Worm (Caenorhabditis elegans): ENCODE results near the gene dyn-1.

DNA sequence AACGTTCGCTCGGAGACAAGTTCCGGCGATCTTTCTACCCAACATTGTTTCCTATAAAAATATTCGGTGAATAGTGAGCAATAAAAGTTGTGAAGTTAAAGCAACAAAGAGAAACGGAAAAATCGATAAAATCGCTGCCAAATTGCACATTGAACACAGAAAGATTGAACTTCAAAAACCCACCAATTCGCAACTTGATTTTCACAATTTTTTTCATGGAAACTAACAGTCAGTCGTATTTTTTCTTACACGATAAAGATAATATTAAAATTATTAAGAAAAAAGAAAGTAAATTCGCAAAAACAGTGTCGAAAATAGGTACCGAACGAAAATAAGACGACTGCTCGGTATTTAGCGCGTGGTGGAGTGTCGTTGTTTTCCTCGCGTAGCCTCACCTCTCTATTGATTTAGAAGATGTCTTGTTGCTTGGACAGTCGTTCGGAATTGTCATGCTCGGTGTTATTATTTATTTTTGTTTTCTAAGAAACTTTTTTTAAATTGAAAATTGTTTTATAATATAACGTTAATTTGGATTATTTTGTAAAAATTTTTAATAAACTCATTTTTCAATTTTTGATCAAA, 21.7 kb downstream of the dyn-1 start, which contains the start of gene gas-1:
- TF ChIP-seq ama-1 (optimal IDR thresholded peaks at IDR 0.05) (no peak), nhr-10 (tag; optimal IDR thresholded peaks at IDR 0.05) (no peak), ztf-4 (tag; optimal IDR thresholded peaks at IDR 0.05) (no peak), elt-1 (tag; optimal IDR thresholded peaks at IDR 0.05) (no peak), nhr-237 (tag; optimal IDR thresholded peaks at IDR 0.05) (no peak), elt-3 (tag; optimal IDR thresholded peaks at IDR 0.05) (no peak), ZK546.5 (tag; optimal IDR thresholded peaks at IDR 0.05) (no peak), skn-1 (tag; optimal IDR thresholded peaks at IDR 0.05) (no peak), unc-62 (GFP tag; optimal IDR thresholded peaks at IDR 0.05) (no peak), lin-13 (GFP tag; optimal IDR thresholded peaks at IDR 0.05) (no peak), lsy-2 (tag; optimal IDR thresholded peaks at IDR 0.05) (peak in 1 of 2 experiments; percentile 36), zag-1 (tag; optimal IDR thresholded peaks at IDR 0.05) (no peak), egl-27 (tag; optimal IDR thresholded peaks at IDR 0.05) (no peak)

Data from whole organism, L2 larva.